Fruit fly (Drosophila melanogaster) whole organism, embryonic: Measurements from ENCODE around the gene chrb.
"Not testable (repeated sequence)": the region's sequence is repeated elsewhere in the genome, so short reads cannot be mapped to it uniquely, and the experiment has no call there.

Source experiments
- ATbp ChIP-seq: fragments of 200-800 bp; sonication (Bioruptor generic); optimal IDR thresholded peaks from 2 replicates; lab custom pipeline; 2017; ENCODE audit warnings: missing biosample characterization, mild to moderate bottlenecking, missing genetic modification characterization, missing genetic modification reagents
- Awh ChIP-seq: fragments of 200-800 bp; sonication (Bioruptor generic); IDR thresholded peaks from 2 replicates; pipeline ENCODE4, ENCODE4 v1.3.6; 2022; ENCODE audit warnings: missing biosample characterization, missing genetic modification characterization
- BEAF-32 ChIP-seq: fragments of 200-800 bp; sonication (Bioruptor generic); optimal IDR thresholded peaks from 3 replicates; lab custom pipeline; 2017; ENCODE audit warnings: missing biosample characterization, missing genetic modification characterization, mild to moderate bottlenecking, moderate library complexity, missing genetic modification reagents
- Bgb ChIP-seq: fragments of 200-800 bp; sonication (Bioruptor generic); IDR thresholded peaks from 2 replicates; pipeline ENCODE4 v1.3.6; 2022; ENCODE audit warnings: missing biosample characterization, missing genetic modification characterization; ENCODE audit not compliant: partially characterized antibody
- CG10267 ChIP-seq: fragments of 200-800 bp; sonication (Bioruptor generic); optimal IDR thresholded peaks from 2 replicates; lab custom pipeline; 2018; ENCODE audit warnings: missing biosample characterization, mild to moderate bottlenecking, missing genetic modification characterization, moderate library complexity
- CG10321 ChIP-seq: fragments of 200-800 bp; sonication (Bioruptor generic); IDR thresholded peaks from 2 replicates; pipeline ENCODE4 v1.3.6; 2022; ENCODE audit warnings: missing biosample characterization, missing genetic modification characterization
- CG11398 ChIP-seq: fragments of 200-800 bp; sonication (Bioruptor generic); optimal IDR thresholded peaks from 2 replicates; lab custom pipeline; 2016; ENCODE audit warnings: missing biosample characterization, missing genetic modification characterization
- CG11504 ChIP-seq: fragments of 200-800 bp; sonication (Bioruptor generic); optimal IDR thresholded peaks from 3 replicates; lab custom pipeline; 2019; ENCODE audit warnings: missing biosample characterization, mild to moderate bottlenecking, missing genetic modification characterization, moderate library complexity
- CG13287 ChIP-seq: fragments of 200-800 bp; sonication (Bioruptor generic); IDR thresholded peaks from 2 replicates; pipeline ENCODE4 v1.3.6; 2022; ENCODE audit warnings: missing biosample characterization, missing genetic modification characterization; ENCODE audit not compliant: partially characterized antibody
- CG14710 ChIP-seq: fragments of 200-800 bp; sonication (Bioruptor generic); optimal IDR thresholded peaks from 3 replicates; lab custom pipeline; 2019; ENCODE audit warnings: missing biosample characterization, mild to moderate bottlenecking, missing genetic modification characterization, moderate library complexity
- CG15601 ChIP-seq: fragments of 200-800 bp; sonication (Bioruptor generic); optimal IDR thresholded peaks from 3 replicates; lab custom pipeline; 2019; ENCODE audit warnings: missing biosample characterization, mild to moderate bottlenecking, missing genetic modification characterization, moderate library complexity
- CG17361 ChIP-seq: fragments of 200-800 bp; sonication (Bioruptor generic); IDR thresholded peaks from 3 replicates; pipeline ENCODE4 v1.3.6; 2022; ENCODE audit warnings: missing biosample characterization, missing genetic modification characterization
- CG17385 ChIP-seq: fragments of 200-800 bp; sonication (Bioruptor generic); optimal IDR thresholded peaks from 3 replicates; lab custom pipeline; 2018; ENCODE audit warnings: missing biosample characterization, mild to moderate bottlenecking, missing genetic modification characterization
- CG17829 ChIP-seq: fragments of 200-800 bp; optimal IDR thresholded peaks from 2 replicates; lab custom pipeline; 2019; ENCODE audit warnings: missing biosample characterization, mild to moderate bottlenecking, missing genetic modification characterization, moderate library complexity
- CG18262 ChIP-seq: fragments of 200-800 bp; optimal IDR thresholded peaks from 3 replicates; lab custom pipeline; 2019; ENCODE audit warnings: missing biosample characterization, mild to moderate bottlenecking, missing genetic modification characterization, moderate library complexity
- CG2199 ChIP-seq: fragments of 200-800 bp; sonication (Bioruptor generic); IDR thresholded peaks from 3 replicates; pipeline ENCODE4 v1.3.6; 2022; ENCODE audit warnings: missing biosample characterization, missing genetic modification characterization
- CG31441 ChIP-seq: fragments of 200-800 bp; sonication (Bioruptor generic); IDR thresholded peaks from 2 replicates; pipeline ENCODE4 v1.3.6; 2022; ENCODE audit warnings: missing biosample characterization, missing genetic modification characterization
- CG33557 ChIP-seq: fragments of 200-800 bp; sonication (Bioruptor generic); optimal IDR thresholded peaks from 2 replicates; lab custom pipeline; 2019; ENCODE audit warnings: missing biosample characterization, mild to moderate bottlenecking, missing genetic modification characterization, moderate library complexity
- CG34376 ChIP-seq: fragments of 200-800 bp; sonication (Bioruptor generic); optimal IDR thresholded peaks from 2 replicates; lab custom pipeline; 2018; ENCODE audit warnings: missing biosample characterization, mild to moderate bottlenecking, missing genetic modification characterization
- CG4328 ChIP-seq: fragments of 200-800 bp; sonication (Bioruptor generic); optimal IDR thresholded peaks from 3 replicates; lab custom pipeline; 2017; ENCODE audit warnings: missing biosample characterization, missing genetic modification reagents, missing genetic modification characterization
- CG4360 ChIP-seq: fragments of 200-800 bp; sonication (Bioruptor generic); IDR thresholded peaks from 2 replicates; pipeline ENCODE4 v1.3.6; 2022; ENCODE audit warnings: missing biosample characterization, missing genetic modification characterization
- CG7987 ChIP-seq: fragments of 200-800 bp; sonication (Bioruptor generic); optimal IDR thresholded peaks from 2 replicates; lab custom pipeline; 2018; ENCODE audit warnings: missing biosample characterization, mild to moderate bottlenecking, missing genetic modification characterization, moderate library complexity
- CG8290 ChIP-seq, 3 experiments: fragments of 200-800 bp; sonication (Bioruptor generic); optimal IDR thresholded peaks; 2 replicates each; lab custom pipeline; 2016 to 2019; ENCODE audit warnings: missing biosample characterization in 3 of 3, missing genetic modification characterization in 3 of 3, mild to moderate bottlenecking in 2 of 3, moderate library complexity in 1 of 3
- CG8924 ChIP-seq: fragments of 200-800 bp; optimal IDR thresholded peaks from 3 replicates; lab custom pipeline; 2019; ENCODE audit warnings: missing biosample characterization, mild to moderate bottlenecking, missing genetic modification characterization, moderate library complexity
- Dbx ChIP-seq: fragments of 200-800 bp; sonication (Bioruptor generic); IDR thresholded peaks from 3 replicates; pipeline ENCODE4 v1.3.6; 2022; ENCODE audit warnings: missing biosample characterization, missing genetic modification characterization
- GATAe ChIP-seq: fragments of 200-800 bp; sonication (Bioruptor generic); conservative IDR thresholded peaks from 2 replicates; pipeline ENCODE4 v1.3.6; 2022; ENCODE audit warnings: missing biosample characterization, missing genetic modification characterization
- HLHmδ ChIP-seq: fragments of 200-800 bp; sonication (Bioruptor generic); optimal IDR thresholded peaks from 2 replicates; lab custom pipeline; 2018; ENCODE audit warnings: missing biosample characterization, mild to moderate bottlenecking, missing genetic modification characterization, moderate library complexity
- Hr39 ChIP-seq: fragments of >200 bp; optimal IDR thresholded peaks from 2 replicates; lab custom pipeline; 2017
- Hr51 ChIP-seq, 2 experiments: fragments of 200-800 bp; sonication (Bioruptor generic); optimal IDR thresholded peaks; 2 replicates in 1 of 2; 3 replicates in 1 of 2; lab custom pipeline; 2016 to 2018; ENCODE audit warnings: missing biosample characterization in 2 of 2, missing genetic modification characterization in 2 of 2, mild to moderate bottlenecking in 1 of 2, moderate library complexity in 1 of 2
- MTF-1 ChIP-seq: fragments of 200-800 bp; sonication (Bioruptor generic); optimal IDR thresholded peaks from 2 replicates; lab custom pipeline; 2018; ENCODE audit warnings: missing biosample characterization, mild to moderate bottlenecking, missing genetic modification characterization, borderline replicate concordance
- Med ChIP-seq: fragments of 200-800 bp; sonication (Bioruptor generic); peaks from one replicate; lab custom pipeline; 2016; ENCODE audit warnings: missing biosample characterization, missing genetic modification characterization, mild to moderate bottlenecking, inconsistent platforms, moderate library complexity
- Neu2 ChIP-seq: fragments of 200-800 bp; sonication (Bioruptor generic); optimal IDR thresholded peaks from 3 replicates; lab custom pipeline; 2016; ENCODE audit warnings: missing biosample characterization, missing genetic modification characterization, borderline replicate concordance
- Sox100B ChIP-seq: fragments of 200-800 bp; sonication (Bioruptor generic); optimal IDR thresholded peaks from 3 replicates; lab custom pipeline; 2018; ENCODE audit warnings: missing biosample characterization, mild to moderate bottlenecking, missing genetic modification characterization
- Sry-β ChIP-seq: fragments of 200-800 bp; sonication (Bioruptor generic); optimal IDR thresholded peaks from 2 replicates; lab custom pipeline; 2018; ENCODE audit warnings: missing biosample characterization, mild to moderate bottlenecking, missing genetic modification characterization, moderate library complexity
- bbx ChIP-seq: fragments of 200-800 bp; sonication (Bioruptor generic); IDR thresholded peaks from 2 replicates; pipeline ENCODE4 v1.3.6; 2022; ENCODE audit warnings: missing biosample characterization, missing genetic modification characterization; ENCODE audit not compliant: partially characterized antibody
- bcd ChIP-seq: fragments of 200-800 bp; sonication (Bioruptor generic); optimal IDR thresholded peaks from 2 replicates; lab custom pipeline; 2017; ENCODE audit warnings: missing biosample characterization, mild to moderate bottlenecking, missing genetic modification characterization
- gce ChIP-seq: fragments of 200-800 bp; sonication (Bioruptor generic); IDR thresholded peaks from 3 replicates; pipeline ENCODE4 v1.3.6; 2022; ENCODE audit warnings: missing biosample characterization, missing genetic modification characterization
- gfzf ChIP-seq: fragments of 200-800 bp; sonication (Bioruptor generic); optimal IDR thresholded peaks from 2 replicates; lab custom pipeline; 2016; ENCODE audit warnings: missing biosample characterization, mild to moderate bottlenecking, missing genetic modification characterization, moderate library complexity
- knrl ChIP-seq: fragments of 200-800 bp; sonication (Bioruptor generic); IDR thresholded peaks from 3 replicates; pipeline ENCODE4 v1.3.6; 2022; ENCODE audit warnings: missing biosample characterization, missing genetic modification characterization; ENCODE audit not compliant: partially characterized antibody
- sens ChIP-seq: fragments of 200-800 bp; sonication (Bioruptor generic); peaks from one replicate; lab custom pipeline; 2016; ENCODE audit warnings: missing biosample characterization, missing genetic modification characterization
- sr ChIP-seq: fragments of 200-800 bp; sonication (Bioruptor generic); IDR thresholded peaks from 3 replicates; pipeline ENCODE4 v1.3.6; 2022; ENCODE audit warnings: missing biosample characterization, missing genetic modification characterization
- stc ChIP-seq: fragments of 200-800 bp; sonication (Bioruptor generic); IDR thresholded peaks from 2 replicates; pipeline ENCODE4 v1.3.6; 2022; ENCODE audit warnings: missing biosample characterization, missing genetic modification characterization
- wek ChIP-seq: fragments of 200-800 bp; sonication (Bioruptor generic); optimal IDR thresholded peaks from 3 replicates; lab custom pipeline; 2018; ENCODE audit warnings: missing biosample characterization, mild to moderate bottlenecking, missing genetic modification characterization, moderate library complexity

chrb gene

dm6 chr3L:11511243-11511642, 23.9 kb downstream of the chrb start (continued):
- peak; percentile 64 for TF ChIP-seq Bgb (GFP tag; lab: Robert Waterston, UW)
- TF ChIP-seq GATAe (GFP tag; lab: Robert Waterston, UW): no peak
- peak; percentile 33 for TF ChIP-seq gfzf (GFP tag; lab: Kevin White, UChicago)
- 0 out of 2 replicates have a peak, but pooled peaks have one; percentile 20 for TF ChIP-seq bbx (GFP tag; lab: Robert Waterston, UW)
- TF ChIP-seq BEAF-32 (GFP tag; lab: Kevin White, UChicago): peak; percentile 31
- TF ChIP-seq CG13287 (GFP tag; lab: Robert Waterston, UW): peak; percentile 50
- TF ChIP-seq ATbp (GFP tag; lab: Kevin White, UChicago): no peak
- TF ChIP-seq knrl (GFP tag; lab: Robert Waterston, UW): 0 out of 3 replicates have a peak, but pooled peaks have one; percentile 29

- TF ChIP-seq CG11398 (GFP tag; lab: Kevin White, UChicago) (no peak), wek (no peak), bcd (GFP tag; lab: Kevin White, UChicago) (no peak), Neu2 (GFP tag; lab: Kevin White, UChicago) (no peak), CG10321 (GFP tag; lab: Robert Waterston, UW) (no peak), sens (peak; percentile 19)
Measured at dm6 chr3L:11511921-11512320, 24.6 kb downstream of the chrb start, which contains the start of gene Sgs3. Gene Sgs3, plus strand, starts transcription at chr3L:11512221.

- TF ChIP-seq CG34376 (GFP tag; lab: Kevin White, UChicago) (peak; percentile 34), MTF-1 (peak; percentile 35), CG17385 (GFP tag; lab: Kevin White, UChicago) (peak; percentile 13), CG10267 (tag; lab: Kevin White, UChicago) (peak; percentile 19), Awh (0 out of 2 replicates have a peak, but pooled peaks have one; percentile 40), Hr51 (GFP tag; optimal IDR thresholded peaks at IDR 0.05; lab: Kevin White, UChicago) (peak in 1 of 2 experiments; percentile 2), Sox100B (peak; percentile 29), gce (peak; percentile 52; the same call in 2 of the 3 replicates), Sry-β (peak; percentile 16), sr (GFP tag; lab: Robert Waterston, UW) (0 out of 3 replicates have a peak, but pooled peaks have one; percentile 16), CG11504 (tag; lab: Kevin White, UChicago) (peak; percentile 26), CG14710 (tag; lab: Kevin White, UChicago) (peak; percentile 46), CG31441 (GFP tag; lab: Robert Waterston, UW) (peak; percentile 34; the same call in 1 of the 2 replicates), stc (GFP tag; lab: Robert Waterston, UW) (0 out of 2 replicates have a peak, but pooled peaks have one; percentile 20), CG17829 (tag; lab: Kevin White, UChicago) (peak; percentile 20), Dbx (0 out of 3 replicates have a peak, but pooled peaks have one; percentile 10), CG18262 (tag; lab: Kevin White, UChicago) (peak; percentile 26), CG4360 (GFP tag; lab: Robert Waterston, UW) (0 out of 2 replicates have a peak, but pooled peaks have one; percentile 26), CG8924 (peak; percentile 17), CG7987 (GFP tag; lab: Kevin White, UChicago) (peak; percentile 3), CG4328 (GFP tag; lab: Kevin White, UChicago) (peak; percentile 53), HLHmδ (peak; percentile 68), CG15601 (peak; percentile 54), CG17361 (GFP tag; lab: Robert Waterston, UW) (0 out of 3 replicates have a peak, but pooled peaks have one; percentile 17), Med (GFP tag; lab: Kevin White, UChicago) (peak; percentile 58), Hr39 (lab: Kevin White, UChicago) (peak; percentile 48), CG8290 (tag; optimal IDR thresholded peaks at IDR 0.05; lab: Kevin White, UChicago) (peak in 1 of 2 experiments; percentile 85), CG2199 (GFP tag; lab: Robert Waterston, UW) (peak; percentile 59; the same call in 1 of the 3 replicates), CG33557 (peak; percentile 66)
- not testable (repeated sequence) for TF ChIP-seq CG8290 (GFP tag; optimal IDR thresholded peaks at IDR 0.05; lab: Kevin White, UChicago)
Measured at dm6 chr3L:11512375-11513096, 25.2 kb downstream of the chrb start.
